Fruit fly (Drosophila melanogaster) whole organism, wandering third instar larva: ENCODE results near the gene beat-Ib.

Experiments used
- Myc ChIP-seq: fragments of >200 bp; optimal IDR thresholded peaks from 2 replicates; lab custom pipeline; 2017
- h ChIP-seq: fragments of 200-800 bp; sonication (Bioruptor generic); optimal IDR thresholded peaks from 3 replicates; lab custom pipeline; 2016; ENCODE audit warnings: missing biosample characterization, mild to moderate bottlenecking, missing genetic modification characterization
- lola ChIP-seq: fragments of >200 bp; optimal IDR thresholded peaks from 2 replicates; lab custom pipeline; 2017; ENCODE audit warnings: missing biosample characterization, missing genetic modification characterization
- pan ChIP-seq: fragments of >200 bp; optimal IDR thresholded peaks from 2 replicates; lab custom pipeline; 2017

DNA sequence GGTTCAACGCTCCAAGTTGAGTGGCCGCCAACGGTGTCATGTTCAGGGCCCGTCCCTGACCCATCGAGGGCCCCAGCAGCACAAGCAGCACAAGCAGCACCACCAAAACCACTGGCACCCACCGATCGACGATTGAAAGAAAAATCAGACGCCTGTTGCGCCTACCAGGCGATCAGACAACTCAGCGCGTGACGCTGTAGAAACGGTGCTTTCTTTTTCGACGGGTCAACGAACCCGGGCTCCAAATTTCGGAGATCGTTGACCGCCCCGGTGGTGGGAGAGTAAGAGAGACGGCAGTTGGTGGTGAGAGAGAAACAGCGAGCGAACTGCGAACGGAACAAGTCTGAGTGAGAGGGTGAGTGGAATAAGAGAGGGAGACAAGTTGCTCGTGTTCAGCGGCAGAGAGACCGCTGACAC lies 50.6 kb downstream of the beat-Ib start:
- TF ChIP-seq Myc (lab: Kevin White, UChicago) = no peak
- TF ChIP-seq pan (lab: Kevin White, UChicago) = no peak
- no peak for TF ChIP-seq lola (GFP tag; lab: Kevin White, UChicago)
- TF ChIP-seq h (GFP tag; lab: Kevin White, UChicago) = peak; percentile 65
